Fruit fly (Drosophila melanogaster) S2 (cell line): ENCODE results near the gene CG18258.

ENCODE experiments used
- CG8478 ChIP-seq: fragments of >200 bp; optimal IDR thresholded peaks from 2 replicates; lab custom pipeline; 2018
- CTCF ChIP-seq, 2 experiments: fragments of >200 bp; optimal IDR thresholded peaks; 2 replicates each; lab custom pipeline; 2018

- TF ChIP-seq CTCF (optimal IDR thresholded peaks at IDR 0.05; lab: Kevin White, UChicago): no peak
- TF ChIP-seq CG8478 (lab: Kevin White, UChicago): no peak
These were observed 41.6 kb upstream of the CG18258 start for dm6 chrX:17170484-17170944.
